Fruit fly (Drosophila melanogaster) whole organism, embryonic: ENCODE results near the gene mthl9.

ENCODE experiments used
- Ada2b ChIP-seq: fragments of 200-800 bp; sonication (Bioruptor generic); IDR thresholded peaks from 2 replicates; pipeline ENCODE4 v1.3.6; 2022; ENCODE audit warnings: missing biosample characterization, missing genetic modification characterization
- Blimp-1 ChIP-seq: fragments of 200-800 bp; sonication (Bioruptor generic); optimal IDR thresholded peaks from 3 replicates; lab custom pipeline; 2018; ENCODE audit warnings: missing biosample characterization, missing genetic modification characterization, mild to moderate bottlenecking, moderate library complexity, missing genetic modification reagents
- CG10431 ChIP-seq: fragments of 200-800 bp; sonication (Bioruptor generic); optimal IDR thresholded peaks from 3 replicates; lab custom pipeline; 2018; ENCODE audit warnings: missing biosample characterization, mild to moderate bottlenecking, missing genetic modification characterization
- CG10654 ChIP-seq: fragments of 200-800 bp; sonication (Bioruptor generic); optimal IDR thresholded peaks from 2 replicates; lab custom pipeline; 2016; ENCODE audit warnings: missing biosample characterization, missing genetic modification characterization
- CG13123 ChIP-seq: fragments of 200-800 bp; sonication (Bioruptor generic); optimal IDR thresholded peaks from 2 replicates; lab custom pipeline; 2016; ENCODE audit warnings: missing biosample characterization, missing genetic modification characterization
- CG13624 ChIP-seq: fragments of 200-800 bp; sonication (Bioruptor generic); optimal IDR thresholded peaks from 2 replicates; lab custom pipeline; 2016; ENCODE audit warnings: missing biosample characterization, missing genetic modification characterization
- CG15479 ChIP-seq: fragments of 200-800 bp; sonication (Bioruptor generic); optimal IDR thresholded peaks from 3 replicates; lab custom pipeline; 2019; ENCODE audit warnings: missing biosample characterization, mild to moderate bottlenecking, missing genetic modification characterization, moderate library complexity
- CG1602 ChIP-seq: fragments of 200-800 bp; sonication (Bioruptor generic); optimal IDR thresholded peaks from 3 replicates; lab custom pipeline; 2016; ENCODE audit warnings: missing biosample characterization, missing genetic modification characterization
- CG16863 ChIP-seq: fragments of 200-800 bp; sonication (Bioruptor generic); optimal IDR thresholded peaks from 3 replicates; lab custom pipeline; 2016; ENCODE audit warnings: missing biosample characterization, missing genetic modification characterization
- CG17359 ChIP-seq: fragments of 200-800 bp; sonication (Bioruptor generic); optimal IDR thresholded peaks from 3 replicates; lab custom pipeline; 2018; ENCODE audit warnings: missing biosample characterization, mild to moderate bottlenecking, missing genetic modification characterization, moderate library complexity
- CG2116 ChIP-seq: fragments of 200-800 bp; sonication (Bioruptor generic); optimal IDR thresholded peaks from 3 replicates; lab custom pipeline; 2018; ENCODE audit warnings: missing biosample characterization, mild to moderate bottlenecking, missing genetic modification characterization
- CG2202 ChIP-seq: fragments of 200-800 bp; sonication (Bioruptor generic); optimal IDR thresholded peaks from 2 replicates; lab custom pipeline; 2018; ENCODE audit warnings: missing biosample characterization, mild to moderate bottlenecking, missing genetic modification characterization
- CG2678 ChIP-seq: fragments of 200-800 bp; sonication (Bioruptor generic); optimal IDR thresholded peaks from 3 replicates; lab custom pipeline; 2019; ENCODE audit warnings: missing biosample characterization, mild to moderate bottlenecking, missing genetic modification characterization, moderate library complexity
- CG30403 ChIP-seq: fragments of 200-800 bp; sonication (Bioruptor generic); optimal IDR thresholded peaks from 3 replicates; lab custom pipeline; 2016; ENCODE audit warnings: missing biosample characterization, missing genetic modification characterization
- CG30431 ChIP-seq: fragments of 200-800 bp; sonication (Bioruptor generic); optimal IDR thresholded peaks from 2 replicates; lab custom pipeline; 2017; ENCODE audit warnings: missing biosample characterization, missing genetic modification characterization
- CG31224 ChIP-seq: fragments of 200-800 bp; sonication (Bioruptor generic); IDR thresholded peaks from 2 replicates; pipeline ENCODE4 v1.3.6; 2022; ENCODE audit warnings: missing biosample characterization, missing genetic modification characterization
- CG3163 ChIP-seq: fragments of 200-800 bp; sonication (Bioruptor generic); optimal IDR thresholded peaks from 3 replicates; lab custom pipeline; 2016; ENCODE audit warnings: missing biosample characterization, missing genetic modification characterization
- CG4730 ChIP-seq: fragments of 200-800 bp; sonication (Bioruptor generic); IDR thresholded peaks from 2 replicates; pipeline ENCODE4 v1.3.6; 2022; ENCODE audit warnings: missing biosample characterization, missing genetic modification characterization
- CG7786 ChIP-seq: fragments of 200-800 bp; sonication (Bioruptor generic); optimal IDR thresholded peaks from 2 replicates; lab custom pipeline; 2016; ENCODE audit warnings: missing biosample characterization, missing genetic modification characterization
- CG7987 ChIP-seq: fragments of 200-800 bp; sonication (Bioruptor generic); optimal IDR thresholded peaks from 2 replicates; lab custom pipeline; 2018; ENCODE audit warnings: missing biosample characterization, mild to moderate bottlenecking, missing genetic modification characterization, moderate library complexity
- CG8089 ChIP-seq: fragments of 200-800 bp; sonication (Bioruptor generic); optimal IDR thresholded peaks from 3 replicates; lab custom pipeline; 2016; ENCODE audit warnings: missing biosample characterization, missing genetic modification characterization
- CG9437 ChIP-seq: fragments of 200-800 bp; sonication (Bioruptor generic); optimal IDR thresholded peaks from 2 replicates; lab custom pipeline; 2018; ENCODE audit warnings: missing biosample characterization, mild to moderate bottlenecking, missing genetic modification characterization
- CG9727 ChIP-seq: fragments of 200-800 bp; sonication (Bioruptor generic); optimal IDR thresholded peaks from 3 replicates; lab custom pipeline; 2017; ENCODE audit warnings: missing biosample characterization, mild to moderate bottlenecking, missing genetic modification characterization
- Dll ChIP-seq: fragments of 200-800 bp; sonication (Bioruptor generic); IDR thresholded peaks from 4 replicates; pipeline ENCODE4 v1.3.6; 2022; ENCODE audit warnings: missing biosample characterization, missing genetic modification characterization; ENCODE audit not compliant: partially characterized antibody
- Doc2 ChIP-seq: fragments of 200-800 bp; sonication (Bioruptor generic); IDR thresholded peaks from 2 replicates; pipeline ENCODE4 v1.3.6; 2022; ENCODE audit warnings: missing biosample characterization, missing genetic modification characterization
- ERR ChIP-seq: fragments of 200-800 bp; sonication (Bioruptor generic); optimal IDR thresholded peaks from 2 replicates; lab custom pipeline; 2016; ENCODE audit warnings: missing biosample characterization, missing genetic modification characterization
- Fer3 ChIP-seq: fragments of 200-800 bp; sonication (Bioruptor generic); optimal IDR thresholded peaks from 2 replicates; lab custom pipeline; 2018; ENCODE audit warnings: missing biosample characterization, mild to moderate bottlenecking, missing genetic modification characterization, moderate library complexity
- Gug ChIP-seq: fragments of 200-800 bp; sonication (Bioruptor generic); IDR thresholded peaks from 4 replicates; pipeline ENCODE4 v1.3.6; 2022; ENCODE audit warnings: missing biosample characterization, missing genetic modification characterization
- H15 ChIP-seq: fragments of 200-800 bp; sonication (Bioruptor generic); IDR thresholded peaks from 3 replicates; pipeline ENCODE4 v1.3.6; 2022; ENCODE audit warnings: missing biosample characterization, missing genetic modification characterization
- Hr3 ChIP-seq: fragments of 200-800 bp; sonication (Bioruptor generic); optimal IDR thresholded peaks from 3 replicates; lab custom pipeline; 2016; ENCODE audit warnings: missing biosample characterization, missing genetic modification characterization
- Lim3 ChIP-seq: fragments of 200-800 bp; sonication (Bioruptor generic); IDR thresholded peaks from 2 replicates; pipeline ENCODE4 v1.3.6; 2022; ENCODE audit warnings: missing biosample characterization, missing genetic modification characterization
- Mrtf ChIP-seq: fragments of 200-800 bp; sonication (Bioruptor generic); IDR thresholded peaks from 3 replicates; pipeline ENCODE4 v1.3.6; 2022; ENCODE audit warnings: missing biosample characterization, missing genetic modification characterization
- Pdp1 ChIP-seq, 2 experiments: fragments of 200-800 bp; sonication (Bioruptor generic); optimal IDR thresholded peaks; 3 replicates each; lab custom pipeline; 2016; ENCODE audit warnings: missing biosample characterization in 2 of 2, missing genetic modification characterization in 2 of 2, mild to moderate bottlenecking in 1 of 2, moderate library complexity in 1 of 2
- Rfx ChIP-seq: fragments of 200-800 bp; sonication (Bioruptor generic); IDR thresholded peaks from 2 replicates; pipeline ENCODE4 v1.3.6; 2022; ENCODE audit warnings: missing biosample characterization, missing genetic modification characterization
- Xbp1 ChIP-seq: fragments of 200-800 bp; sonication (Bioruptor generic); optimal IDR thresholded peaks from 3 replicates; lab custom pipeline; 2016; ENCODE audit warnings: missing biosample characterization, mild to moderate bottlenecking, missing genetic modification characterization
- ab ChIP-seq: fragments of 200-800 bp; sonication (Bioruptor generic); optimal IDR thresholded peaks from 2 replicates; lab custom pipeline; 2016; ENCODE audit warnings: missing biosample characterization, missing genetic modification characterization
- ash1 ChIP-seq: fragments of 200-800 bp; sonication (Bioruptor generic); optimal IDR thresholded peaks from 2 replicates; lab custom pipeline; 2018; ENCODE audit warnings: missing biosample characterization, mild to moderate bottlenecking, missing genetic modification characterization
- h ChIP-seq: fragments of >200 bp; optimal IDR thresholded peaks from 2 replicates; lab custom pipeline; 2017
- hbn ChIP-seq: fragments of 200-800 bp; sonication (Bioruptor generic); IDR thresholded peaks from 2 replicates; pipeline ENCODE4 v1.3.6; 2022; ENCODE audit warnings: missing biosample characterization, missing genetic modification characterization; ENCODE audit not compliant: partially characterized antibody
- jumu ChIP-seq: fragments of 200-800 bp; sonication (Bioruptor generic); optimal IDR thresholded peaks from 3 replicates; lab custom pipeline; 2016; ENCODE audit warnings: missing biosample characterization, missing genetic modification characterization
- pita ChIP-seq: fragments of 200-800 bp; sonication (Bioruptor generic); optimal IDR thresholded peaks from 2 replicates; lab custom pipeline; 2017; ENCODE audit warnings: missing biosample characterization, mild to moderate bottlenecking, missing genetic modification characterization
- ranshi ChIP-seq: fragments of 200-800 bp; sonication (Bioruptor generic); IDR thresholded peaks from 2 replicates; pipeline ENCODE4 v1.3.6; 2022; ENCODE audit warnings: missing biosample characterization, missing genetic modification characterization
- sima ChIP-seq: fragments of 200-800 bp; sonication (Bioruptor generic); optimal IDR thresholded peaks from 2 replicates; lab custom pipeline; 2016; ENCODE audit warnings: missing biosample characterization, missing genetic modification characterization
- slbo ChIP-seq: fragments of 200-800 bp; sonication (Bioruptor generic); IDR thresholded peaks from 2 replicates; pipeline ENCODE4 v1.3.6; 2022; ENCODE audit warnings: missing biosample characterization, missing genetic modification characterization
- stwl ChIP-seq: fragments of 200-800 bp; sonication (Bioruptor generic); optimal IDR thresholded peaks from 3 replicates; lab custom pipeline; 2018; ENCODE audit warnings: missing biosample characterization, mild to moderate bottlenecking, missing genetic modification characterization, moderate library complexity
- trh ChIP-seq: fragments of 200-800 bp; sonication (Bioruptor generic); optimal IDR thresholded peaks from 2 replicates; lab custom pipeline; 2016; ENCODE audit warnings: missing biosample characterization, missing genetic modification characterization
- vfl ChIP-seq: fragments of 200-800 bp; sonication (Bioruptor generic); optimal IDR thresholded peaks from 2 replicates; lab custom pipeline; 2016; ENCODE audit warnings: missing biosample characterization, missing genetic modification characterization
- zen ChIP-seq: fragments of 200-800 bp; sonication (Bioruptor generic); optimal IDR thresholded peaks from 3 replicates; lab custom pipeline; 2018; ENCODE audit warnings: missing biosample characterization, mild to moderate bottlenecking, missing genetic modification characterization, moderate library complexity
- zfh2 ChIP-seq: fragments of 200-800 bp; sonication (Bioruptor generic); optimal IDR thresholded peaks from 2 replicates; lab custom pipeline; 2016; ENCODE audit warnings: missing biosample characterization, missing genetic modification characterization

The mthl9 gene

dm6 chr3L:346656-347640 is 14.8 kb upstream of the mthl9 start, which contains the start of gene mth (continued):
- peak; percentile 89 for TF ChIP-seq CG9437 (GFP tag; lab: Kevin White, UChicago)
- no peak for TF ChIP-seq Lim3 (GFP tag; lab: Robert Waterston, UW)
- TF ChIP-seq Doc2 (GFP tag; lab: Robert Waterston, UW) = no peak
- TF ChIP-seq CG7987 (GFP tag; lab: Kevin White, UChicago) = no peak
- peak; percentile 99 for TF ChIP-seq Dll (GFP tag; lab: Robert Waterston, UW)
- TF ChIP-seq H15 = peak; percentile 49; the same call in 1 of the 3 replicates
- TF ChIP-seq CG3163 (GFP tag; lab: Kevin White, UChicago) = no peak
- peak; percentile 97 for TF ChIP-seq hbn (GFP tag; lab: Robert Waterston, UW)
- no peak for TF ChIP-seq trh (GFP tag; lab: Kevin White, UChicago)
- peak; percentile 26 for TF ChIP-seq ERR (GFP tag; lab: Kevin White, UChicago)
- peak; percentile 53 for TF ChIP-seq slbo
- peak; percentile 80 for TF ChIP-seq CG13624 (GFP tag; lab: Kevin White, UChicago)
- 0 out of 2 replicates have a peak, but pooled peaks have one; percentile 15 for TF ChIP-seq ranshi
- peak; percentile 26 for TF ChIP-seq zfh2
- TF ChIP-seq CG16863 (GFP tag; lab: Kevin White, UChicago) = no peak
- TF ChIP-seq CG10654 (GFP tag; lab: Kevin White, UChicago) = no peak
- TF ChIP-seq CG2678 (tag; lab: Kevin White, UChicago) = peak; percentile 34
- TF ChIP-seq Blimp-1 (GFP tag; lab: Kevin White, UChicago) = peak; percentile 9
- TF ChIP-seq pita (GFP tag; lab: Kevin White, UChicago) = no peak
- no peak for TF ChIP-seq h (lab: Kevin White, UChicago)
- peak; percentile 53; the same call in 1 of the 2 replicates for TF ChIP-seq Rfx
- TF ChIP-seq ab (GFP tag; lab: Kevin White, UChicago) = no peak
- TF ChIP-seq CG2116 = peak; percentile 94
- TF ChIP-seq CG31224 (GFP tag; lab: Robert Waterston, UW) = no peak
- no peak for TF ChIP-seq Ada2b (GFP tag; lab: Robert Waterston, UW)
- TF ChIP-seq Gug (GFP tag; lab: Robert Waterston, UW) = peak; percentile 48; the same call in 1 of the 4 replicates
- peak; percentile 50 to 64 for TF ChIP-seq Pdp1 (GFP tag; optimal IDR thresholded peaks at IDR 0.05; lab: Kevin White, UChicago)
- TF ChIP-seq CG9727 (GFP tag; lab: Kevin White, UChicago) = peak; percentile 75
- peak; percentile 34 for TF ChIP-seq CG7786 (GFP tag; lab: Kevin White, UChicago)
- no peak for TF ChIP-seq CG30431 (GFP tag; lab: Kevin White, UChicago)
- no peak for TF ChIP-seq CG2202 (tag; lab: Kevin White, UChicago)
- TF ChIP-seq ash1 (GFP tag; lab: Kevin White, UChicago) = no peak
- peak; percentile 81 for TF ChIP-seq stwl (tag; lab: Kevin White, UChicago)
- peak; percentile 10 for TF ChIP-seq CG10431 (GFP tag; lab: Kevin White, UChicago)
- no peak for TF ChIP-seq CG15479 (GFP tag; lab: Kevin White, UChicago)
- peak; percentile 42 for TF ChIP-seq CG1602 (GFP tag; lab: Kevin White, UChicago)
- TF ChIP-seq zen (tag; lab: Kevin White, UChicago) = peak; percentile 74
- TF ChIP-seq CG8089 (GFP tag; lab: Kevin White, UChicago) = peak; percentile 52
- peak; percentile 55 for TF ChIP-seq Xbp1 (GFP tag; lab: Kevin White, UChicago)
- peak; percentile 26 for TF ChIP-seq jumu (GFP tag; lab: Kevin White, UChicago)
- no peak for TF ChIP-seq Hr3 (GFP tag; lab: Kevin White, UChicago)
- no peak for TF ChIP-seq Mrtf (GFP tag; lab: Robert Waterston, UW)
- TF ChIP-seq CG17359 (tag; lab: Kevin White, UChicago) = no peak
- TF ChIP-seq vfl (GFP tag; lab: Kevin White, UChicago) = peak; percentile 5
- peak; percentile 54 for TF ChIP-seq CG30403
- peak; percentile 5 for TF ChIP-seq CG13123 (GFP tag; lab: Kevin White, UChicago)
- TF ChIP-seq CG4730 (GFP tag; lab: Robert Waterston, UW) = no peak
- peak; percentile 2 for TF ChIP-seq sima (GFP tag; lab: Kevin White, UChicago)
- TF ChIP-seq Fer3 (tag; lab: Kevin White, UChicago) = no peak
